Fruit fly (Drosophila melanogaster) whole organism, embryonic: ENCODE data around the gene RpS14a.

Source experiments
- Ada2b ChIP-seq: fragments of 200-800 bp; sonication (Bioruptor generic); IDR thresholded peaks from 2 replicates; pipeline ENCODE4 v1.3.6; 2022; ENCODE audit warnings: missing biosample characterization, missing genetic modification characterization
- Asciz ChIP-seq: fragments of 200-800 bp; sonication (Bioruptor generic); optimal IDR thresholded peaks from 2 replicates; lab custom pipeline; 2017; ENCODE audit warnings: missing biosample characterization, mild to moderate bottlenecking, missing genetic modification characterization, missing genetic modification reagents
- B-H1 ChIP-seq: fragments of 200-800 bp; sonication (Bioruptor generic); IDR thresholded peaks from 3 replicates; pipeline ENCODE4 v1.3.6; 2022; ENCODE audit warnings: missing biosample characterization, missing genetic modification characterization
- Blimp-1 ChIP-seq: fragments of 200-800 bp; sonication (Bioruptor generic); optimal IDR thresholded peaks from 3 replicates; lab custom pipeline; 2018; ENCODE audit warnings: missing biosample characterization, missing genetic modification characterization, mild to moderate bottlenecking, moderate library complexity, missing genetic modification reagents
- CG12744 ChIP-seq: fragments of 200-800 bp; sonication (Bioruptor generic); optimal IDR thresholded peaks from 2 replicates; lab custom pipeline; 2016; ENCODE audit warnings: missing biosample characterization, missing genetic modification characterization
- CG13123 ChIP-seq: fragments of 200-800 bp; sonication (Bioruptor generic); optimal IDR thresholded peaks from 2 replicates; lab custom pipeline; 2016; ENCODE audit warnings: missing biosample characterization, missing genetic modification characterization
- CG13624 ChIP-seq: fragments of 200-800 bp; sonication (Bioruptor generic); optimal IDR thresholded peaks from 2 replicates; lab custom pipeline; 2016; ENCODE audit warnings: missing biosample characterization, missing genetic modification characterization
- CG13775 ChIP-seq: fragments of 200-800 bp; sonication (Bioruptor generic); optimal IDR thresholded peaks from 3 replicates; lab custom pipeline; 2017; ENCODE audit warnings: missing biosample characterization, mild to moderate bottlenecking, missing genetic modification characterization
- CG17385 ChIP-seq: fragments of 200-800 bp; sonication (Bioruptor generic); optimal IDR thresholded peaks from 3 replicates; lab custom pipeline; 2018; ENCODE audit warnings: missing biosample characterization, mild to moderate bottlenecking, missing genetic modification characterization
- CG18262 ChIP-seq: fragments of 200-800 bp; optimal IDR thresholded peaks from 3 replicates; lab custom pipeline; 2019; ENCODE audit warnings: missing biosample characterization, mild to moderate bottlenecking, missing genetic modification characterization, moderate library complexity
- CG30431 ChIP-seq: fragments of 200-800 bp; sonication (Bioruptor generic); optimal IDR thresholded peaks from 2 replicates; lab custom pipeline; 2017; ENCODE audit warnings: missing biosample characterization, missing genetic modification characterization
- CG4424 ChIP-seq: fragments of 200-800 bp; sonication (Bioruptor generic); optimal IDR thresholded peaks from 3 replicates; lab custom pipeline; 2016; ENCODE audit warnings: missing biosample characterization, missing genetic modification characterization
- CG4730 ChIP-seq: fragments of 200-800 bp; sonication (Bioruptor generic); IDR thresholded peaks from 2 replicates; pipeline ENCODE4 v1.3.6; 2022; ENCODE audit warnings: missing biosample characterization, missing genetic modification characterization
- CG6689 ChIP-seq: fragments of 200-800 bp; sonication (Bioruptor generic); IDR thresholded peaks from 2 replicates; pipeline ENCODE4 v1.3.6; 2022; ENCODE audit warnings: missing biosample characterization, missing genetic modification characterization
- CG6765 ChIP-seq: fragments of 200-800 bp; sonication (Bioruptor generic); optimal IDR thresholded peaks from 3 replicates; lab custom pipeline; 2017; ENCODE audit warnings: missing biosample characterization, mild to moderate bottlenecking, missing genetic modification characterization
- CG6791 ChIP-seq: fragments of 200-800 bp; sonication (Bioruptor generic); IDR thresholded peaks from 3 replicates; pipeline ENCODE4 v1.3.6; 2022; ENCODE audit warnings: missing biosample characterization, missing genetic modification characterization; ENCODE audit not compliant: partially characterized antibody
- CG7963 ChIP-seq: fragments of 200-800 bp; sonication (Bioruptor generic); IDR thresholded peaks from 3 replicates; pipeline ENCODE4 v1.3.6; 2022; ENCODE audit warnings: missing biosample characterization, missing genetic modification characterization; ENCODE audit not compliant: partially characterized antibody
- CoRest ChIP-seq: fragments of 200-800 bp; sonication (Bioruptor generic); optimal IDR thresholded peaks from 3 replicates; lab custom pipeline; 2018; ENCODE audit warnings: missing biosample characterization, mild to moderate bottlenecking, missing genetic modification characterization, moderate library complexity
- Dfd ChIP-seq, 2 experiments: fragments of >200 bp; optimal IDR thresholded peaks; 2 replicates each; lab custom pipeline; 2017; ENCODE audit warnings: missing biosample characterization in 2 of 2, missing genetic modification characterization in 2 of 2
- Dip3 ChIP-seq: fragments of 200-800 bp; sonication (Bioruptor generic); optimal IDR thresholded peaks from 3 replicates; lab custom pipeline; 2016; ENCODE audit warnings: missing biosample characterization, missing genetic modification characterization
- Fer3 ChIP-seq: fragments of 200-800 bp; sonication (Bioruptor generic); optimal IDR thresholded peaks from 2 replicates; lab custom pipeline; 2018; ENCODE audit warnings: missing biosample characterization, mild to moderate bottlenecking, missing genetic modification characterization, moderate library complexity
- Lhr ChIP-seq: fragments of 200-800 bp; sonication (Bioruptor generic); optimal IDR thresholded peaks from 3 replicates; lab custom pipeline; 2017; ENCODE audit warnings: mild to moderate bottlenecking, missing biosample characterization, missing genetic modification reagents, missing genetic modification characterization
- NC2α ChIP-seq: fragments of 200-800 bp; sonication (Bioruptor generic); optimal IDR thresholded peaks from 2 replicates; lab custom pipeline; 2016; ENCODE audit warnings: missing biosample characterization, missing genetic modification characterization
- NFAT ChIP-seq: fragments of 200-800 bp; sonication (Bioruptor generic); IDR thresholded peaks from 2 replicates; pipeline ENCODE4 v1.3.6; 2022; ENCODE audit warnings: missing biosample characterization, missing genetic modification characterization
- Optix ChIP-seq: fragments of 200-800 bp; sonication (Bioruptor generic); IDR thresholded peaks from 3 replicates; pipeline ENCODE4 v1.3.6; 2022; ENCODE audit warnings: missing biosample characterization, missing genetic modification characterization
- YL-1 ChIP-seq: fragments of 200-800 bp; sonication (Bioruptor generic); optimal IDR thresholded peaks from 3 replicates; lab custom pipeline; 2017; ENCODE audit warnings: missing biosample characterization, mild to moderate bottlenecking, missing genetic modification characterization
- ac ChIP-seq: fragments of 200-800 bp; sonication (Bioruptor generic); optimal IDR thresholded peaks from 3 replicates; lab custom pipeline; 2017; ENCODE audit warnings: missing biosample characterization, mild to moderate bottlenecking, missing genetic modification characterization
- aop ChIP-seq: fragments of 200-800 bp; sonication (Bioruptor generic); IDR thresholded peaks from 2 replicates; pipeline ENCODE4 v1.3.6; 2022; ENCODE audit warnings: missing biosample characterization, missing genetic modification characterization
- ase ChIP-seq: fragments of 200-800 bp; sonication (Bioruptor generic); IDR thresholded peaks from 3 replicates; pipeline ENCODE4 v1.3.6; 2022; ENCODE audit warnings: missing biosample characterization, missing genetic modification characterization
- ci ChIP-seq: fragments of 200-800 bp; sonication (Bioruptor generic); IDR thresholded peaks from 3 replicates; pipeline ENCODE4 v1.3.6; 2022; ENCODE audit warnings: missing biosample characterization, missing genetic modification characterization
- croc ChIP-seq: fragments of 200-800 bp; sonication (Bioruptor generic); conservative IDR thresholded peaks from 3 replicates; pipeline ENCODE4 v1.3.6; 2022; ENCODE audit warnings: missing biosample characterization, missing genetic modification characterization
- dysf ChIP-seq: fragments of 200-800 bp; sonication (Bioruptor generic); IDR thresholded peaks from 3 replicates; pipeline ENCODE4 v1.3.6; 2022; ENCODE audit warnings: missing biosample characterization, missing genetic modification characterization
- grn ChIP-seq: fragments of 200-800 bp; sonication (Bioruptor generic); optimal IDR thresholded peaks from 3 replicates; lab custom pipeline; 2017; ENCODE audit warnings: missing biosample characterization, missing genetic modification characterization
- jing ChIP-seq: fragments of 200-800 bp; sonication (Bioruptor generic); optimal IDR thresholded peaks from 2 replicates; lab custom pipeline; 2018; ENCODE audit warnings: missing biosample characterization, mild to moderate bottlenecking, missing genetic modification characterization
- kah ChIP-seq: fragments of 200-800 bp; sonication (Bioruptor generic); optimal IDR thresholded peaks from 2 replicates; lab custom pipeline; 2018; ENCODE audit warnings: missing biosample characterization, mild to moderate bottlenecking, missing genetic modification characterization
- ken ChIP-seq: fragments of 200-800 bp; sonication (Bioruptor generic); IDR thresholded peaks from 3 replicates; pipeline ENCODE4 v1.3.6; 2022; ENCODE audit warnings: missing biosample characterization, missing genetic modification characterization
- klu ChIP-seq: fragments of 200-800 bp; sonication (Bioruptor generic); IDR thresholded peaks from 2 replicates; pipeline ENCODE4 v1.3.6; 2022; ENCODE audit warnings: missing biosample characterization, missing genetic modification characterization
- lmd ChIP-seq: fragments of 200-800 bp; sonication (Bioruptor generic); IDR thresholded peaks from 2 replicates; pipeline ENCODE4 v1.3.6; 2022; ENCODE audit warnings: missing biosample characterization, missing genetic modification characterization
- maf-S ChIP-seq: fragments of 200-800 bp; sonication (Bioruptor generic); optimal IDR thresholded peaks from 2 replicates; lab custom pipeline; 2016; ENCODE audit warnings: missing biosample characterization, missing genetic modification characterization
- mirr ChIP-seq: fragments of 200-800 bp; sonication (Bioruptor generic); optimal IDR thresholded peaks from 3 replicates; lab custom pipeline; 2018; ENCODE audit warnings: missing biosample characterization, mild to moderate bottlenecking, missing genetic modification characterization
- pb ChIP-seq: fragments of 200-800 bp; sonication (Bioruptor generic); optimal IDR thresholded peaks from 3 replicates; lab custom pipeline; 2016; ENCODE audit warnings: missing biosample characterization, missing genetic modification characterization
- run ChIP-seq: fragments of 200-800 bp; sonication (Bioruptor generic); optimal IDR thresholded peaks from 3 replicates; lab custom pipeline; 2018; ENCODE audit warnings: missing biosample characterization, mild to moderate bottlenecking, missing genetic modification characterization
- sc ChIP-seq, 3 experiments: fragments of >200 bp in 2 of 3; fragments of 200-800 bp in 1 of 3; sonication (Bioruptor generic) in 1 of 3; optimal IDR thresholded peaks; 2 replicates in 2 of 3; 3 replicates in 1 of 3; lab custom pipeline; 2017; ENCODE audit warnings: mild to moderate bottlenecking in 1 of 3, missing biosample characterization in 1 of 3, missing genetic modification characterization in 1 of 3, missing genetic modification reagents in 1 of 3
- schlank ChIP-seq: fragments of 200-800 bp; sonication (Bioruptor generic); optimal IDR thresholded peaks from 2 replicates; lab custom pipeline; 2018; ENCODE audit warnings: missing biosample characterization, mild to moderate bottlenecking, missing genetic modification characterization
- twi ChIP-seq: fragments of 200-800 bp; optimal IDR thresholded peaks from 2 replicates; lab custom pipeline; 2019; ENCODE audit warnings: missing biosample characterization, mild to moderate bottlenecking, missing genetic modification characterization, moderate library complexity
- vfl ChIP-seq: fragments of 200-800 bp; sonication (Bioruptor generic); optimal IDR thresholded peaks from 2 replicates; lab custom pipeline; 2016; ENCODE audit warnings: missing biosample characterization, missing genetic modification characterization

Gene RpS14a

dm6 chrX:7944151-7944713, 10.7 kb downstream of the RpS14a start (continued):
- TF ChIP-seq klu (GFP tag; lab: Robert Waterston, UW): no peak

dm6 chrX:7944772-7945722, 11.5 kb downstream of the RpS14a start:
- TF ChIP-seq Optix (no peak), jing (GFP tag; lab: Kevin White, UChicago) (no peak), CG4730 (GFP tag; lab: Robert Waterston, UW) (no peak), NFAT (GFP tag; lab: Robert Waterston, UW) (no peak), CG6765 (GFP tag; lab: Kevin White, UChicago) (no peak), CG13775 (GFP tag; lab: Kevin White, UChicago) (no peak), CG6689 (GFP tag; lab: Robert Waterston, UW) (peak; percentile 47), run (tag; lab: Kevin White, UChicago) (no peak), lmd (peak; percentile 45; the same call in 1 of the 2 replicates), mirr (GFP tag; lab: Kevin White, UChicago) (peak; percentile 43), ken (GFP tag; lab: Robert Waterston, UW) (no peak), Dip3 (GFP tag; lab: Kevin White, UChicago) (peak; percentile 14), CG30431 (peak; percentile 19), pb (peak; percentile 8), CoRest (tag; lab: Kevin White, UChicago) (peak; percentile 29), CG13123 (GFP tag; lab: Kevin White, UChicago) (no peak), twi (tag; lab: Kevin White, UChicago) (no peak), croc (GFP tag; lab: Robert Waterston, UW) (no peak), grn (GFP tag; lab: Kevin White, UChicago) (no peak), Ada2b (GFP tag; lab: Robert Waterston, UW) (no peak), CG6791 (GFP tag; lab: Robert Waterston, UW) (no peak), YL-1 (no peak), sc (optimal IDR thresholded peaks at IDR 0.05; lab: Kevin White, UChicago) (no peak), sc (GFP tag; optimal IDR thresholded peaks at IDR 0.05; lab: Kevin White, UChicago) (no peak), ac (GFP tag; lab: Kevin White, UChicago) (no peak), CG12744 (GFP tag; lab: Kevin White, UChicago) (no peak), Blimp-1 (GFP tag; lab: Kevin White, UChicago) (peak; percentile 42), Fer3 (tag; lab: Kevin White, UChicago) (peak; percentile 13), Lhr (no peak), NC2α (GFP tag; lab: Kevin White, UChicago) (no peak), vfl (GFP tag; lab: Kevin White, UChicago) (peak; percentile 17), schlank (no peak), CG18262 (tag; lab: Kevin White, UChicago) (peak; percentile 46), aop (no peak), ci (GFP tag; lab: Robert Waterston, UW) (no peak), B-H1 (GFP tag; lab: Robert Waterston, UW) (peak; percentile 13; the same call in 1 of the 3 replicates), CG17385 (GFP tag; lab: Kevin White, UChicago) (no peak), CG7963 (GFP tag; lab: Robert Waterston, UW) (no peak), maf-S (GFP tag; lab: Kevin White, UChicago) (no peak), ase (GFP tag; lab: Robert Waterston, UW) (no peak), CG4424 (GFP tag; lab: Kevin White, UChicago) (peak; percentile 17), dysf (GFP tag; lab: Robert Waterston, UW) (no peak), CG13624 (GFP tag; lab: Kevin White, UChicago) (no peak), Dfd (GFP tag; optimal IDR thresholded peaks at IDR 0.05; lab: Kevin White, UChicago) (no peak), kah (GFP tag; lab: Kevin White, UChicago) (no peak), Asciz (peak; percentile 49)
